Fruit fly (Drosophila melanogaster) whole organism, embryonic: ENCODE data around the gene CG33108.
A peak's percentile ranks its signal among the peaks of the same experiment; 100 is the strongest.

Experiments used
- BEAF-32 ChIP-seq: fragments of 200-800 bp; sonication (Bioruptor generic); optimal IDR thresholded peaks from 3 replicates; lab custom pipeline; 2017; ENCODE audit warnings: missing biosample characterization, missing genetic modification characterization, mild to moderate bottlenecking, moderate library complexity, missing genetic modification reagents
- Bgb ChIP-seq: fragments of 200-800 bp; sonication (Bioruptor generic); IDR thresholded peaks from 2 replicates; pipeline ENCODE4 v1.3.6; 2022; ENCODE audit warnings: missing biosample characterization, missing genetic modification characterization; ENCODE audit not compliant: partially characterized antibody
- CG13287 ChIP-seq: fragments of 200-800 bp; sonication (Bioruptor generic); IDR thresholded peaks from 2 replicates; pipeline ENCODE4 v1.3.6; 2022; ENCODE audit warnings: missing biosample characterization, missing genetic modification characterization; ENCODE audit not compliant: partially characterized antibody
- CG13775 ChIP-seq: fragments of 200-800 bp; sonication (Bioruptor generic); optimal IDR thresholded peaks from 3 replicates; lab custom pipeline; 2017; ENCODE audit warnings: missing biosample characterization, mild to moderate bottlenecking, missing genetic modification characterization
- CG14710 ChIP-seq: fragments of 200-800 bp; sonication (Bioruptor generic); optimal IDR thresholded peaks from 3 replicates; lab custom pipeline; 2019; ENCODE audit warnings: missing biosample characterization, mild to moderate bottlenecking, missing genetic modification characterization, moderate library complexity
- CG15601 ChIP-seq: fragments of 200-800 bp; sonication (Bioruptor generic); optimal IDR thresholded peaks from 3 replicates; lab custom pipeline; 2019; ENCODE audit warnings: missing biosample characterization, mild to moderate bottlenecking, missing genetic modification characterization, moderate library complexity
- CG16813 ChIP-seq: fragments of 200-800 bp; sonication (Bioruptor generic); IDR thresholded peaks from 3 replicates; pipeline ENCODE4 v1.3.6; 2022; ENCODE audit warnings: missing biosample characterization, missing genetic modification characterization; ENCODE audit not compliant: partially characterized antibody
- CG17359 ChIP-seq: fragments of 200-800 bp; sonication (Bioruptor generic); optimal IDR thresholded peaks from 3 replicates; lab custom pipeline; 2018; ENCODE audit warnings: missing biosample characterization, mild to moderate bottlenecking, missing genetic modification characterization, moderate library complexity
- CG2116 ChIP-seq: fragments of 200-800 bp; sonication (Bioruptor generic); optimal IDR thresholded peaks from 3 replicates; lab custom pipeline; 2018; ENCODE audit warnings: missing biosample characterization, mild to moderate bottlenecking, missing genetic modification characterization
- CG2120 ChIP-seq: fragments of 200-800 bp; sonication (Bioruptor generic); optimal IDR thresholded peaks from 3 replicates; lab custom pipeline; 2016; ENCODE audit warnings: missing biosample characterization, missing genetic modification characterization
- CG30020 ChIP-seq: fragments of 200-800 bp; optimal IDR thresholded peaks from 2 replicates; lab custom pipeline; 2019; ENCODE audit warnings: missing biosample characterization, mild to moderate bottlenecking, missing genetic modification characterization, moderate library complexity
- CG4617 ChIP-seq: fragments of 200-800 bp; sonication (Bioruptor generic); optimal IDR thresholded peaks from 3 replicates; lab custom pipeline; 2016; ENCODE audit warnings: missing biosample characterization, missing genetic modification characterization, borderline replicate concordance
- CG7357 ChIP-seq: fragments of 200-800 bp; sonication (Bioruptor generic); IDR thresholded peaks from 3 replicates; pipeline ENCODE4 v1.3.6; 2022; ENCODE audit warnings: missing biosample characterization, missing genetic modification characterization
- CG7556 ChIP-seq: fragments of 200-800 bp; sonication (Bioruptor generic); optimal IDR thresholded peaks from 2 replicates; lab custom pipeline; 2017; ENCODE audit warnings: missing biosample characterization, mild to moderate bottlenecking, missing genetic modification characterization
- CG8388 ChIP-seq: fragments of 200-800 bp; sonication (Bioruptor generic); optimal IDR thresholded peaks from 2 replicates; lab custom pipeline; 2019; ENCODE audit warnings: missing biosample characterization, mild to moderate bottlenecking, missing genetic modification characterization, moderate library complexity
- CG9797 ChIP-seq: fragments of 200-800 bp; sonication (Bioruptor generic); optimal IDR thresholded peaks from 3 replicates; lab custom pipeline; 2018; ENCODE audit warnings: missing biosample characterization, mild to moderate bottlenecking, missing genetic modification characterization
- CHES-1-like ChIP-seq: fragments of 200-800 bp; sonication (Bioruptor generic); optimal IDR thresholded peaks from 2 replicates; lab custom pipeline; 2016; ENCODE audit warnings: missing biosample characterization, missing genetic modification characterization
- CoRest ChIP-seq: fragments of 200-800 bp; sonication (Bioruptor generic); optimal IDR thresholded peaks from 3 replicates; lab custom pipeline; 2018; ENCODE audit warnings: missing biosample characterization, mild to moderate bottlenecking, missing genetic modification characterization, moderate library complexity
- Dad ChIP-seq: fragments of 200-800 bp; sonication (Bioruptor generic); optimal IDR thresholded peaks from 3 replicates; lab custom pipeline; 2016; ENCODE audit warnings: missing biosample characterization, missing genetic modification characterization
- Dek ChIP-seq: fragments of 200-800 bp; sonication (Bioruptor generic); optimal IDR thresholded peaks from 3 replicates; lab custom pipeline; 2019; ENCODE audit warnings: missing biosample characterization, mild to moderate bottlenecking, missing genetic modification characterization, moderate library complexity
- E2f2 ChIP-seq: fragments of 200-800 bp; sonication (Bioruptor generic); IDR thresholded peaks from 2 replicates; pipeline ENCODE4 v1.3.6; 2022; ENCODE audit warnings: missing biosample characterization, missing genetic modification characterization
- HmgZ ChIP-seq: fragments of 200-800 bp; sonication (Bioruptor generic); optimal IDR thresholded peaks from 2 replicates; lab custom pipeline; 2018; ENCODE audit warnings: missing biosample characterization, mild to moderate bottlenecking, missing genetic modification characterization
- Hsf ChIP-seq: fragments of 200-800 bp; sonication (Bioruptor generic); optimal IDR thresholded peaks from 3 replicates; lab custom pipeline; 2016; ENCODE audit warnings: missing biosample characterization, missing genetic modification characterization
- Jarid2 ChIP-seq: fragments of 200-800 bp; sonication (Bioruptor generic); optimal IDR thresholded peaks from 3 replicates; lab custom pipeline; 2017; ENCODE audit warnings: mild to moderate bottlenecking, missing biosample characterization, missing genetic modification reagents, missing genetic modification characterization
- MBD-R2 ChIP-seq: fragments of 200-800 bp; sonication (Bioruptor generic); IDR thresholded peaks from 2 replicates; pipeline ENCODE4 v1.3.6; 2022; ENCODE audit warnings: missing biosample characterization, missing genetic modification characterization
- Max ChIP-seq: fragments of 200-800 bp; sonication (Bioruptor generic); optimal IDR thresholded peaks from 2 replicates; lab custom pipeline; 2016; ENCODE audit warnings: missing biosample characterization, mild to moderate bottlenecking, missing genetic modification characterization
- Vsx1 ChIP-seq: fragments of 200-800 bp; sonication (Bioruptor generic); optimal IDR thresholded peaks from 2 replicates; lab custom pipeline; 2017; ENCODE audit warnings: missing biosample characterization, mild to moderate bottlenecking, missing genetic modification characterization, missing genetic modification reagents
- ara ChIP-seq: fragments of 200-800 bp; sonication (Bioruptor generic); IDR thresholded peaks from 2 replicates; pipeline ENCODE4 v1.3.6; 2022; ENCODE audit warnings: missing biosample characterization, missing genetic modification characterization
- bcd ChIP-seq: fragments of 200-800 bp; sonication (Bioruptor generic); optimal IDR thresholded peaks from 2 replicates; lab custom pipeline; 2017; ENCODE audit warnings: missing biosample characterization, mild to moderate bottlenecking, missing genetic modification characterization
- gfzf ChIP-seq: fragments of 200-800 bp; sonication (Bioruptor generic); optimal IDR thresholded peaks from 2 replicates; lab custom pipeline; 2016; ENCODE audit warnings: missing biosample characterization, mild to moderate bottlenecking, missing genetic modification characterization, moderate library complexity
- grau ChIP-seq: fragments of 200-800 bp; optimal IDR thresholded peaks from 3 replicates; lab custom pipeline; 2019; ENCODE audit warnings: missing biosample characterization, mild to moderate bottlenecking, missing genetic modification characterization, moderate library complexity
- gro ChIP-seq: fragments of 200-800 bp; sonication (Bioruptor generic); optimal IDR thresholded peaks from 2 replicates; lab custom pipeline; 2016; ENCODE audit warnings: missing biosample characterization, missing genetic modification characterization
- kni ChIP-seq: fragments of 200-800 bp; sonication (Bioruptor generic); optimal IDR thresholded peaks from 3 replicates; lab custom pipeline; 2017; ENCODE audit warnings: mild to moderate bottlenecking, missing biosample characterization, missing genetic modification reagents, missing genetic modification characterization
- lbe ChIP-seq: fragments of 200-800 bp; sonication (Bioruptor generic); optimal IDR thresholded peaks from 2 replicates; lab custom pipeline; 2016; ENCODE audit warnings: missing biosample characterization, mild to moderate bottlenecking, missing genetic modification characterization
- lola ChIP-seq, 3 experiments: fragments of >200 bp in 2 of 3; fragments of 200-800 bp in 1 of 3; sonication (Bioruptor generic) in 1 of 3; optimal IDR thresholded peaks; 2 replicates each; lab custom pipeline; 2017 to 2019; ENCODE audit warnings: missing biosample characterization in 3 of 3, missing genetic modification characterization in 3 of 3, mild to moderate bottlenecking in 1 of 3, moderate library complexity in 1 of 3
- nmo ChIP-seq: fragments of 200-800 bp; sonication (Bioruptor generic); optimal IDR thresholded peaks from 2 replicates; lab custom pipeline; 2018; ENCODE audit warnings: missing biosample characterization, mild to moderate bottlenecking, missing genetic modification characterization, moderate library complexity
- sd ChIP-seq: fragments of 200-800 bp; sonication (Bioruptor generic); optimal IDR thresholded peaks from 3 replicates; lab custom pipeline; 2018; ENCODE audit warnings: missing biosample characterization, mild to moderate bottlenecking, missing genetic modification characterization, moderate library complexity
- sens ChIP-seq: fragments of 200-800 bp; sonication (Bioruptor generic); peaks from one replicate; lab custom pipeline; 2016; ENCODE audit warnings: missing biosample characterization, missing genetic modification characterization
- sug ChIP-seq: fragments of 200-800 bp; optimal IDR thresholded peaks from 2 replicates; lab custom pipeline; 2019; ENCODE audit warnings: missing biosample characterization, mild to moderate bottlenecking, missing genetic modification characterization, moderate library complexity
- trem ChIP-seq: fragments of 200-800 bp; optimal IDR thresholded peaks from 3 replicates; lab custom pipeline; 2019; ENCODE audit warnings: missing biosample characterization, mild to moderate bottlenecking, missing genetic modification characterization, moderate library complexity
- vvl ChIP-seq: fragments of 200-800 bp; sonication (Bioruptor generic); IDR thresholded peaks from 2 replicates; pipeline ENCODE4 v1.3.6; 2022; ENCODE audit warnings: missing biosample characterization, missing genetic modification characterization

The CG33108 gene

DNA sequence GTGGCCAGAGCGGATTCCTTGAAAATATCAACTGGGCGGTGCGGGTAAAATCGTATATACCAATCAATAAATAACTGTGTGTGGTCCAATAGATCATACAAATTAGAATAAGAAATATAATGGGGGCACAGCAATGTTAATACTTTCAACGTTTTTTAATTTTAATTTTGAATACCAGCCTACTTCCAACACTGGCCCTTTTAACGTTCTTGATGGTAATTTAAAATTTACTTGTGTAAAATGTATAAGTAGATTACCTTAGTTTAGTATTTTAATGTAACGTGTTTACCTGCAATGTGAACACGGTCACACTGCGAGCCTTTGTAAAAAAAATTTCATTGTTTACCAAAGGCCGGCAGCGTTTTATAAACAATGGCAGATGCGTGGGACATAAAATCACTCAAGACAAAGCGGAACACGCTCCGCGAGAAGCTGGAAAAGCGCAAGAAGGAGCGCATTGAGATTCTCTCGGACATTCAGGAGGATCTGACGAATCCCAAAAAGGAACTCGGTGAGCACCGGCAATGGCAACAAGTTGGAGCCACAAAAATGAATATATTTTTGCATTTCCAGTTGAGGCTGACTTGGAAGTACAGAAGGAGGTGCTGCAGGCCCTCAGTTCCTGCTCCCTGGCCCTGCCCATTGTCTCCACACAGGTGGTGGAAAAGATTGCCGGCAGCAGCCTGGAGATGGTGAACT lies 36.5 kb downstream of the CG33108 start, which contains the start of the genes KrT95D and Mettl3 (continued):
- TF ChIP-seq lola (GFP tag; optimal IDR thresholded peaks at IDR 0.05; lab: Kevin White, UChicago), result peak in 1 of 3 experiments; percentile 19
- no peak for TF ChIP-seq CG8388 (GFP tag; lab: Kevin White, UChicago)
- TF ChIP-seq BEAF-32 (GFP tag; lab: Kevin White, UChicago), result peak; percentile 56
- TF ChIP-seq ara (GFP tag; lab: Robert Waterston, UW), result 0 out of 2 replicates have a peak, but pooled peaks have one; percentile 17
- TF ChIP-seq CHES-1-like (GFP tag; lab: Kevin White, UChicago), result peak; percentile 65
- no peak for TF ChIP-seq Jarid2 (GFP tag; lab: Kevin White, UChicago)
- no peak for TF ChIP-seq CG4617 (GFP tag; lab: Kevin White, UChicago)
- TF ChIP-seq bcd (GFP tag; lab: Kevin White, UChicago), result peak; percentile 2
- TF ChIP-seq Vsx1 (GFP tag; lab: Kevin White, UChicago), result no peak
- no peak for TF ChIP-seq CG7357 (GFP tag; lab: Robert Waterston, UW)
- TF ChIP-seq kni (GFP tag; lab: Kevin White, UChicago), result peak; percentile 11
- peak; percentile 62 for TF ChIP-seq CG2116 (GFP tag; lab: Kevin White, UChicago)
- TF ChIP-seq Hsf (GFP tag; lab: Kevin White, UChicago), result peak; percentile 4
- peak; percentile 23 for TF ChIP-seq CG17359 (tag; lab: Kevin White, UChicago)
- peak; percentile 96 for TF ChIP-seq CG9797 (GFP tag; lab: Kevin White, UChicago)
- TF ChIP-seq sug (tag; lab: Kevin White, UChicago), result peak; percentile 22
- TF ChIP-seq sd, result peak; percentile 34
- TF ChIP-seq E2f2 (GFP tag; lab: Robert Waterston, UW), result peak; percentile 56
- peak; percentile 30 for TF ChIP-seq CG2120 (GFP tag; lab: Kevin White, UChicago)
- peak; percentile 63 for TF ChIP-seq lbe (GFP tag; lab: Kevin White, UChicago)
- no peak for TF ChIP-seq Dek
- TF ChIP-seq nmo (GFP tag; lab: Kevin White, UChicago), result peak; percentile 60
- peak; percentile 24; the same call in 2 of the 3 replicates for TF ChIP-seq CG16813 (GFP tag; lab: Robert Waterston, UW)
- peak; percentile 42; the same call in 1 of the 2 replicates for TF ChIP-seq vvl (GFP tag; lab: Robert Waterston, UW)
- TF ChIP-seq CG13287, result peak; percentile 49
- peak; percentile 50; the same call in 1 of the 2 replicates for TF ChIP-seq MBD-R2
- TF ChIP-seq grau (tag; lab: Kevin White, UChicago), result peak; percentile 16
- peak; percentile 22 for TF ChIP-seq gro (GFP tag; lab: Kevin White, UChicago)
- TF ChIP-seq CG13775 (GFP tag; lab: Kevin White, UChicago), result no peak
- peak; percentile 37 for TF ChIP-seq CG30020 (tag; lab: Kevin White, UChicago)
- peak; percentile 73 for TF ChIP-seq trem (tag; lab: Kevin White, UChicago)
- TF ChIP-seq Dad (GFP tag; lab: Kevin White, UChicago), result peak; percentile 10
- TF ChIP-seq CG14710, result peak; percentile 72
- TF ChIP-seq sens, result peak; percentile 83
- TF ChIP-seq Max (GFP tag; lab: Kevin White, UChicago), result peak; percentile 46
- peak; percentile 35 for TF ChIP-seq HmgZ
- TF ChIP-seq CG7556 (GFP tag; lab: Kevin White, UChicago), result no peak
- TF ChIP-seq CoRest (tag; lab: Kevin White, UChicago), result peak; percentile 41
- peak; percentile 91 for TF ChIP-seq gfzf (GFP tag; lab: Kevin White, UChicago)
- TF ChIP-seq CG15601 (tag; lab: Kevin White, UChicago), result peak; percentile 44
- peak; percentile 38; the same call in 1 of the 2 replicates for TF ChIP-seq Bgb (GFP tag; lab: Robert Waterston, UW)
